Fruit fly (Drosophila melanogaster) whole organism, embryonic: ENCODE measurements around the gene iav.
A peak's percentile ranks its signal among the peaks of the same experiment; 100 is the strongest.

Experiments
- Adf1 ChIP-seq: fragments of 200-800 bp; sonication (Bioruptor generic); IDR thresholded peaks from 2 replicates; pipeline ENCODE4 v1.3.6; 2022; ENCODE audit warnings: missing biosample characterization, missing genetic modification characterization
- Aef1 ChIP-seq: fragments of 200-800 bp; sonication (Bioruptor generic); IDR thresholded peaks from 3 replicates; pipeline ENCODE4 v1.3.6; 2022; ENCODE audit warnings: missing biosample characterization, missing genetic modification characterization
- B-H1 ChIP-seq: fragments of 200-800 bp; sonication (Bioruptor generic); IDR thresholded peaks from 3 replicates; pipeline ENCODE4 v1.3.6; 2022; ENCODE audit warnings: missing biosample characterization, missing genetic modification characterization
- B-H2 ChIP-seq: fragments of 200-800 bp; sonication (Bioruptor generic); optimal IDR thresholded peaks from 2 replicates; lab custom pipeline; 2018; ENCODE audit warnings: missing biosample characterization, mild to moderate bottlenecking, missing genetic modification characterization
- CG1024 ChIP-seq: fragments of 200-800 bp; sonication (Bioruptor generic); IDR thresholded peaks from 2 replicates; pipeline ENCODE4 v1.3.6; 2022; ENCODE audit warnings: missing biosample characterization, missing genetic modification characterization
- CG10431 ChIP-seq: fragments of 200-800 bp; sonication (Bioruptor generic); optimal IDR thresholded peaks from 3 replicates; lab custom pipeline; 2018; ENCODE audit warnings: missing biosample characterization, mild to moderate bottlenecking, missing genetic modification characterization
- CG10979 ChIP-seq: fragments of 200-800 bp; sonication (Bioruptor generic); optimal IDR thresholded peaks from 2 replicates; lab custom pipeline; 2018; ENCODE audit warnings: missing biosample characterization, mild to moderate bottlenecking, missing genetic modification characterization, moderate library complexity
- CG11247 ChIP-seq: fragments of 200-800 bp; sonication (Bioruptor generic); IDR thresholded peaks from 2 replicates; pipeline ENCODE4 v1.3.6; 2022; ENCODE audit warnings: missing biosample characterization, missing genetic modification characterization
- CG11456 ChIP-seq: fragments of 200-800 bp; sonication (Bioruptor generic); IDR thresholded peaks from 3 replicates; pipeline ENCODE4 v1.3.6; 2022; ENCODE audit warnings: missing biosample characterization, missing genetic modification characterization
- CG14667 ChIP-seq: fragments of 200-800 bp; sonication (Bioruptor generic); IDR thresholded peaks from 2 replicates; pipeline ENCODE4 v1.3.6; 2022; ENCODE audit warnings: missing biosample characterization, missing genetic modification characterization
- CG14710 ChIP-seq: fragments of 200-800 bp; sonication (Bioruptor generic); optimal IDR thresholded peaks from 3 replicates; lab custom pipeline; 2019; ENCODE audit warnings: missing biosample characterization, mild to moderate bottlenecking, missing genetic modification characterization, moderate library complexity
- CG15073 ChIP-seq: fragments of 200-800 bp; sonication (Bioruptor generic); optimal IDR thresholded peaks from 2 replicates; lab custom pipeline; 2016; ENCODE audit warnings: missing biosample characterization, missing genetic modification characterization
- CG17328 ChIP-seq: fragments of 200-800 bp; sonication (Bioruptor generic); IDR thresholded peaks from 2 replicates; pipeline ENCODE4 v1.3.6; 2022; ENCODE audit warnings: missing biosample characterization, missing genetic modification characterization
- CG4360 ChIP-seq: fragments of 200-800 bp; sonication (Bioruptor generic); IDR thresholded peaks from 2 replicates; pipeline ENCODE4 v1.3.6; 2022; ENCODE audit warnings: missing biosample characterization, missing genetic modification characterization
- CG4707 ChIP-seq: fragments of 200-800 bp; sonication (Bioruptor generic); optimal IDR thresholded peaks from 2 replicates; lab custom pipeline; 2018; ENCODE audit warnings: missing biosample characterization, mild to moderate bottlenecking, missing genetic modification characterization, moderate library complexity
- CG7556 ChIP-seq: fragments of 200-800 bp; sonication (Bioruptor generic); optimal IDR thresholded peaks from 2 replicates; lab custom pipeline; 2017; ENCODE audit warnings: missing biosample characterization, mild to moderate bottlenecking, missing genetic modification characterization
- CG9437 ChIP-seq: fragments of 200-800 bp; sonication (Bioruptor generic); optimal IDR thresholded peaks from 2 replicates; lab custom pipeline; 2018; ENCODE audit warnings: missing biosample characterization, mild to moderate bottlenecking, missing genetic modification characterization
- CG9817 ChIP-seq: fragments of 200-800 bp; sonication (Bioruptor generic); optimal IDR thresholded peaks from 2 replicates; lab custom pipeline; 2018; ENCODE audit warnings: missing biosample characterization, mild to moderate bottlenecking, missing genetic modification characterization, moderate library complexity
- CHES-1-like ChIP-seq: fragments of 200-800 bp; sonication (Bioruptor generic); optimal IDR thresholded peaks from 2 replicates; lab custom pipeline; 2016; ENCODE audit warnings: missing biosample characterization, missing genetic modification characterization
- Camta ChIP-seq: fragments of 200-800 bp; sonication (Bioruptor generic); optimal IDR thresholded peaks from 2 replicates; lab custom pipeline; 2016; ENCODE audit warnings: missing biosample characterization, missing genetic modification characterization
- CrebB ChIP-seq: fragments of 200-800 bp; sonication (Bioruptor generic); optimal IDR thresholded peaks from 3 replicates; lab custom pipeline; 2018; ENCODE audit warnings: missing biosample characterization, mild to moderate bottlenecking, missing genetic modification characterization
- Dp ChIP-seq: fragments of 200-800 bp; sonication (Bioruptor generic); optimal IDR thresholded peaks from 2 replicates; lab custom pipeline; 2018; ENCODE audit warnings: missing biosample characterization, mild to moderate bottlenecking, missing genetic modification characterization, moderate library complexity
- Fer3 ChIP-seq: fragments of 200-800 bp; sonication (Bioruptor generic); optimal IDR thresholded peaks from 2 replicates; lab custom pipeline; 2018; ENCODE audit warnings: missing biosample characterization, mild to moderate bottlenecking, missing genetic modification characterization, moderate library complexity
- MESR4 ChIP-seq: fragments of 200-800 bp; sonication (Bioruptor generic); optimal IDR thresholded peaks from 2 replicates; lab custom pipeline; 2018; ENCODE audit warnings: missing biosample characterization, mild to moderate bottlenecking, missing genetic modification characterization, moderate library complexity
- Max ChIP-seq: fragments of 200-800 bp; sonication (Bioruptor generic); optimal IDR thresholded peaks from 2 replicates; lab custom pipeline; 2016; ENCODE audit warnings: missing biosample characterization, mild to moderate bottlenecking, missing genetic modification characterization
- Mes4 ChIP-seq: fragments of 200-800 bp; sonication (Bioruptor generic); optimal IDR thresholded peaks from 2 replicates; lab custom pipeline; 2016; ENCODE audit warnings: missing biosample characterization, missing genetic modification characterization
- Oaz ChIP-seq: fragments of 200-800 bp; sonication (Bioruptor generic); IDR thresholded peaks from 2 replicates; pipeline ENCODE4 v1.3.6; 2022; ENCODE audit warnings: missing biosample characterization, missing genetic modification characterization
- Taf1 ChIP-seq: fragments of 200-800 bp; sonication (Bioruptor generic); IDR thresholded peaks from 2 replicates; pipeline ENCODE4 v1.3.6; 2022; ENCODE audit warnings: missing biosample characterization, missing genetic modification characterization
- Vsx1 ChIP-seq: fragments of 200-800 bp; sonication (Bioruptor generic); optimal IDR thresholded peaks from 2 replicates; lab custom pipeline; 2017; ENCODE audit warnings: missing biosample characterization, mild to moderate bottlenecking, missing genetic modification characterization, missing genetic modification reagents
- bigmax ChIP-seq: fragments of 200-800 bp; sonication (Bioruptor generic); optimal IDR thresholded peaks from 2 replicates; lab custom pipeline; 2018; ENCODE audit warnings: missing biosample characterization, mild to moderate bottlenecking, missing genetic modification characterization
- bsh ChIP-seq, 2 experiments: fragments of 200-800 bp; sonication (Bioruptor generic); optimal IDR thresholded peaks; 2 replicates each; lab custom pipeline; 2017 to 2018; ENCODE audit warnings: mild to moderate bottlenecking in 2 of 2, missing biosample characterization in 2 of 2, missing genetic modification characterization in 2 of 2, moderate library complexity in 1 of 2
- cato ChIP-seq: fragments of 200-800 bp; sonication (Bioruptor generic); optimal IDR thresholded peaks from 2 replicates; lab custom pipeline; 2016; ENCODE audit warnings: missing biosample characterization, missing genetic modification characterization, borderline replicate concordance
- chm ChIP-seq: fragments of 200-800 bp; sonication (Bioruptor generic); IDR thresholded peaks from 2 replicates; pipeline ENCODE4 v1.3.6; 2022; ENCODE audit warnings: missing biosample characterization, missing genetic modification characterization
- crp ChIP-seq, 2 experiments: fragments of 200-800 bp; sonication (Bioruptor generic); optimal IDR thresholded peaks; 2 replicates in 1 of 2; 3 replicates in 1 of 2; lab custom pipeline; 2017; ENCODE audit warnings: missing biosample characterization in 2 of 2, missing genetic modification characterization in 2 of 2, mild to moderate bottlenecking in 1 of 2, moderate library complexity in 1 of 2
- exex ChIP-seq: fragments of 200-800 bp; sonication (Bioruptor generic); optimal IDR thresholded peaks from 4 replicates; lab custom pipeline; 2018; ENCODE audit warnings: missing biosample characterization, mild to moderate bottlenecking, missing genetic modification characterization, moderate library complexity
- ftz-f1 ChIP-seq: fragments of 200-800 bp; sonication (Bioruptor generic); optimal IDR thresholded peaks from 2 replicates; lab custom pipeline; 2016; ENCODE audit warnings: missing biosample characterization, missing genetic modification characterization
- h ChIP-seq: fragments of >200 bp; optimal IDR thresholded peaks from 2 replicates; lab custom pipeline; 2017
- ind ChIP-seq: fragments of 200-800 bp; sonication (Bioruptor generic); optimal IDR thresholded peaks from 3 replicates; lab custom pipeline; 2016; ENCODE audit warnings: missing biosample characterization, missing genetic modification characterization
- lilli ChIP-seq: fragments of 200-800 bp; sonication (Bioruptor generic); optimal IDR thresholded peaks from 3 replicates; lab custom pipeline; 2016; ENCODE audit warnings: missing biosample characterization, missing genetic modification characterization
- luna ChIP-seq: fragments of 200-800 bp; sonication (Bioruptor generic); optimal IDR thresholded peaks from 2 replicates; lab custom pipeline; 2016; ENCODE audit warnings: missing biosample characterization, missing genetic modification characterization
- nerfin-1 ChIP-seq: fragments of 200-800 bp; sonication (Bioruptor generic); optimal IDR thresholded peaks from 3 replicates; lab custom pipeline; 2019; ENCODE audit warnings: missing biosample characterization, mild to moderate bottlenecking, missing genetic modification characterization, moderate library complexity
- nmo ChIP-seq: fragments of 200-800 bp; sonication (Bioruptor generic); optimal IDR thresholded peaks from 2 replicates; lab custom pipeline; 2018; ENCODE audit warnings: missing biosample characterization, mild to moderate bottlenecking, missing genetic modification characterization, moderate library complexity
- pnt ChIP-seq: fragments of 200-800 bp; sonication (Bioruptor generic); optimal IDR thresholded peaks from 3 replicates; lab custom pipeline; 2016; ENCODE audit warnings: missing biosample characterization, missing genetic modification characterization
- pros ChIP-seq: fragments of 200-800 bp; sonication (Bioruptor generic); optimal IDR thresholded peaks from 3 replicates; lab custom pipeline; 2019; ENCODE audit warnings: missing biosample characterization, mild to moderate bottlenecking, missing genetic modification characterization, moderate library complexity
- pzg ChIP-seq: fragments of 200-800 bp; sonication (Bioruptor generic); optimal IDR thresholded peaks from 3 replicates; lab custom pipeline; 2018; ENCODE audit warnings: missing biosample characterization, mild to moderate bottlenecking, missing genetic modification characterization, moderate library complexity
- seq ChIP-seq: fragments of 200-800 bp; sonication (Bioruptor generic); IDR thresholded peaks from 2 replicates; pipeline ENCODE4 v1.3.6; 2022; ENCODE audit warnings: missing biosample characterization, missing genetic modification characterization
- shn ChIP-seq: fragments of 200-800 bp; sonication (Bioruptor generic); optimal IDR thresholded peaks from 3 replicates; lab custom pipeline; 2016; ENCODE audit warnings: missing biosample characterization, missing genetic modification characterization
- sima ChIP-seq: fragments of 200-800 bp; sonication (Bioruptor generic); optimal IDR thresholded peaks from 2 replicates; lab custom pipeline; 2016; ENCODE audit warnings: missing biosample characterization, missing genetic modification characterization
- ssp ChIP-seq: fragments of 200-800 bp; sonication (Bioruptor generic); IDR thresholded peaks from 2 replicates; pipeline ENCODE4 v1.3.6; 2022; ENCODE audit warnings: missing biosample characterization, missing genetic modification characterization
- tx ChIP-seq: fragments of 200-800 bp; sonication (Bioruptor generic); optimal IDR thresholded peaks from 2 replicates; lab custom pipeline; 2016; ENCODE audit warnings: missing biosample characterization, missing genetic modification characterization
- zf30C ChIP-seq: fragments of 200-800 bp; sonication (Bioruptor generic); optimal IDR thresholded peaks from 3 replicates; lab custom pipeline; 2018; ENCODE audit warnings: missing biosample characterization, mild to moderate bottlenecking, missing genetic modification characterization

Gene iav

DNA sequence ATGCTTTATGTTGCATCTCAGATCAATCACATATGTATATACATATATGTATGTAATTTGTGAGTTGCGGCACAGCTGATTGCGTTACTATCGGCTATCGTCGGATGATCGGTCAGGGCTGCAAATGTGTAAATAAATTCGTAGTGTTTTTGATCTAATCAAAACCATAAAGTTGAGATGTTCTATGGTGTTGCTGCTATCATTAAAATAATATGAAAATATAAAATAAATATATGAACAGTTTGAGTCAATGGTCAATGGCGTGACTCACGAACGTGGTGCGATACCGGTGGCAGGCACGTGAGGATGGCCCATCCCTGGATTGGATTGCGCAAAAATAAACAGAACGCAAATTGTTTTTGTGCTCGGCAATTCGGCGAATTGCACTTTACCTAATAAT, 42.9 kb upstream of the iav start, which contains the start of gene Coq7 (continued):
- no peak for TF ChIP-seq CG10431
- no peak for TF ChIP-seq sima (GFP tag; lab: Kevin White, UChicago)
- peak; percentile 83 for TF ChIP-seq CG10979 (tag; lab: Kevin White, UChicago)
- peak; percentile 92 for TF ChIP-seq CG11456 (GFP tag; lab: Robert Waterston, UW)
- peak; percentile 45 for TF ChIP-seq MESR4 (GFP tag; lab: Kevin White, UChicago)
- TF ChIP-seq Camta (GFP tag; lab: Kevin White, UChicago), result peak; percentile 52
- peak; percentile 78 for TF ChIP-seq CrebB
- peak; percentile 32 for TF ChIP-seq Dp
- TF ChIP-seq bsh (GFP tag; optimal IDR thresholded peaks at IDR 0.05; lab: Kevin White, UChicago), result peak in 1 of 2 experiments; percentile 87
- no peak for TF ChIP-seq exex
- peak; percentile 88 for TF ChIP-seq CG9817 (tag; lab: Kevin White, UChicago)
- TF ChIP-seq zf30C (GFP tag; lab: Kevin White, UChicago), result no peak
- TF ChIP-seq B-H2, result no peak
- TF ChIP-seq luna (GFP tag; lab: Kevin White, UChicago), result no peak
- peak; percentile 39 for TF ChIP-seq CG15073 (GFP tag; lab: Kevin White, UChicago)
- TF ChIP-seq Oaz (GFP tag; lab: Robert Waterston, UW), result peak; percentile 79
- TF ChIP-seq CG11247 (GFP tag; lab: Robert Waterston, UW), result peak; percentile 85
- TF ChIP-seq seq (GFP tag; lab: Robert Waterston, UW), result peak; percentile 84
- TF ChIP-seq ssp (GFP tag; lab: Robert Waterston, UW), result peak; percentile 80
- peak; percentile 57 to 92 for TF ChIP-seq crp (GFP tag; optimal IDR thresholded peaks at IDR 0.05; lab: Kevin White, UChicago)
- peak; percentile 87 for TF ChIP-seq chm
- TF ChIP-seq nerfin-1, result no peak
- TF ChIP-seq pros (GFP tag; lab: Kevin White, UChicago), result no peak
- peak; percentile 85 for TF ChIP-seq cato (GFP tag; lab: Kevin White, UChicago)
- peak; percentile 91 for TF ChIP-seq CG14710 (tag; lab: Kevin White, UChicago)
- TF ChIP-seq CG1024 (GFP tag; lab: Robert Waterston, UW), result peak; percentile 78
- peak; percentile 92 for TF ChIP-seq Aef1
- peak; percentile 66 for TF ChIP-seq pzg (GFP tag; lab: Kevin White, UChicago)
- TF ChIP-seq B-H1 (GFP tag; lab: Robert Waterston, UW), result peak; percentile 85
- peak; percentile 46 for TF ChIP-seq pnt (GFP tag; lab: Kevin White, UChicago)
- TF ChIP-seq CG4707 (GFP tag; lab: Kevin White, UChicago), result peak; percentile 58
- TF ChIP-seq CG4360 (GFP tag; lab: Robert Waterston, UW), result peak; percentile 38; the same call in 1 of the 2 replicates
- peak; percentile 64; the same call in 1 of the 2 replicates for TF ChIP-seq Adf1
- TF ChIP-seq ftz-f1 (GFP tag; lab: Kevin White, UChicago), result peak; percentile 56
- TF ChIP-seq Taf1 (GFP tag; lab: Robert Waterston, UW), result peak; percentile 77
- peak; percentile 11 for TF ChIP-seq bigmax
- TF ChIP-seq lilli (GFP tag; lab: Kevin White, UChicago), result peak; percentile 89
- peak; percentile 85 for TF ChIP-seq Max (GFP tag; lab: Kevin White, UChicago)
- TF ChIP-seq CG7556 (GFP tag; lab: Kevin White, UChicago), result peak; percentile 79
- TF ChIP-seq h, result no peak
- no peak for TF ChIP-seq tx (GFP tag; lab: Kevin White, UChicago)
- TF ChIP-seq Vsx1, result no peak
- TF ChIP-seq CHES-1-like (GFP tag; lab: Kevin White, UChicago), result peak; percentile 5
- TF ChIP-seq Fer3 (tag; lab: Kevin White, UChicago), result peak; percentile 83
- TF ChIP-seq Mes4 (GFP tag; lab: Kevin White, UChicago), result no peak
- peak; percentile 85 for TF ChIP-seq CG17328 (GFP tag; lab: Robert Waterston, UW)
- peak; percentile 14 for TF ChIP-seq shn
- TF ChIP-seq nmo (GFP tag; lab: Kevin White, UChicago), result peak; percentile 88
- peak; percentile 91 for TF ChIP-seq ind
- TF ChIP-seq CG14667, result peak; percentile 86
- peak; percentile 61 for TF ChIP-seq CG9437 (GFP tag; lab: Kevin White, UChicago)
